Comparison of ENCODE assay signal across 4 fruit fly cellular contexts in genomic region chrX:7701282-7702078, dm6.
TF ChIP-seq lines count a peak whose summit lies in the region.

No protein-coding gene starts in this region.

- no peak for TF ChIP-seq CTCF in whole organism, embryonic (GFP tag; optimal IDR thresholded peaks at IDR 0.05; lab: Kevin White, UChicago)

TF ChIP-seq in whole organism, adult, 20 proteins besides CTCF, POLR2A, EP300 and RAD21:
- TF ChIP-seq CG1620 (GFP tag; optimal IDR thresholded peaks at IDR 0.05; lab: Kevin White, UChicago) (peak; percentile 20), Crg-1 (GFP tag; optimal IDR thresholded peaks at IDR 0.05; lab: Kevin White, UChicago) (no peak), tj (GFP tag; optimal IDR thresholded peaks at IDR 0.05; lab: Kevin White, UChicago) (peak; percentile 26), kay (GFP tag; lab: Kevin White, UChicago; ENCODE audit: borderline replicate concordance) (no peak), CG33017 (tag; optimal IDR thresholded peaks at IDR 0.05; lab: Kevin White, UChicago) (peak; percentile 43), CG7101 (tag; optimal IDR thresholded peaks at IDR 0.05; lab: Kevin White, UChicago) (peak; percentile 69), bab1 (GFP tag; optimal IDR thresholded peaks at IDR 0.05; lab: Kevin White, UChicago) (no peak), CG14711 (tag; optimal IDR thresholded peaks at IDR 0.05; lab: Kevin White, UChicago) (peak; percentile 40), pad (GFP tag; optimal IDR thresholded peaks at IDR 0.05; lab: Kevin White, UChicago) (peak; percentile 41), CG7045 (GFP tag; optimal IDR thresholded peaks at IDR 0.05; lab: Kevin White, UChicago) (no peak), cnc (optimal IDR thresholded peaks at IDR 0.05; lab: Kevin White, UChicago) (no peak), toe (GFP tag; optimal IDR thresholded peaks at IDR 0.05; lab: Kevin White, UChicago) (no peak), Mnt (GFP tag; optimal IDR thresholded peaks at IDR 0.05; lab: Kevin White, UChicago) (peak; percentile 15), Clk (GFP tag; optimal IDR thresholded peaks at IDR 0.05; lab: Kevin White, UChicago) (no peak), ovo (GFP tag; optimal IDR thresholded peaks at IDR 0.05; lab: Kevin White, UChicago) (peak; percentile 21), Hr96 (GFP tag; optimal IDR thresholded peaks at IDR 0.05; lab: Kevin White, UChicago) (no peak), CG5204 (GFP tag; optimal IDR thresholded peaks at IDR 0.05; lab: Kevin White, UChicago) (no peak), CG11617 (GFP tag; optimal IDR thresholded peaks at IDR 0.05; lab: Kevin White, UChicago) (peak; percentile 10), CG12768 (GFP tag; optimal IDR thresholded peaks at IDR 0.05; lab: Kevin White, UChicago) (peak; percentile 31), cic (GFP tag; optimal IDR thresholded peaks at IDR 0.05; lab: Kevin White, UChicago) (peak; percentile 16)

TF ChIP-seq in whole organism, embryonic, 481 proteins besides CTCF, POLR2A, EP300 and RAD21 (continues in another document):
- TF ChIP-seq fd64A (GFP tag; optimal IDR thresholded peaks at IDR 0.05; lab: Kevin White, UChicago), result no peak
- peak; percentile 92 for TF ChIP-seq CG10543 (GFP tag; optimal IDR thresholded peaks at IDR 0.05; lab: Kevin White, UChicago)
- TF ChIP-seq CG12744 (GFP tag; optimal IDR thresholded peaks at IDR 0.05; lab: Kevin White, UChicago), result no peak
- TF ChIP-seq Sox100B (GFP tag; optimal IDR thresholded peaks at IDR 0.05; lab: Kevin White, UChicago), result peak; percentile 74
- no peak for TF ChIP-seq CG42726 (GFP tag; IDR thresholded peaks at IDR 0.05; lab: Robert Waterston, UW; ENCODE audit: partially characterized antibody)
- TF ChIP-seq en (GFP tag; optimal IDR thresholded peaks at IDR 0.05; lab: Kevin White, UChicago), result peak; percentile 48
- TF ChIP-seq CG17568 (GFP tag; optimal IDR thresholded peaks at IDR 0.05; lab: Kevin White, UChicago), result peak; percentile 69
- no peak for TF ChIP-seq CG33213 (GFP tag; optimal IDR thresholded peaks at IDR 0.05; lab: Kevin White, UChicago)
- TF ChIP-seq CoRest (tag; optimal IDR thresholded peaks at IDR 0.05; lab: Kevin White, UChicago), result peak; percentile 83
- TF ChIP-seq sim (GFP tag; IDR thresholded peaks at IDR 0.05; lab: Robert Waterston, UW), result no peak
- TF ChIP-seq Fer3 (tag; optimal IDR thresholded peaks at IDR 0.05; lab: Kevin White, UChicago), result peak; percentile 87
- TF ChIP-seq seq (GFP tag; IDR thresholded peaks at IDR 0.05; lab: Robert Waterston, UW), result peak; percentile 57
- TF ChIP-seq mam (GFP tag; optimal IDR thresholded peaks at IDR 0.05; lab: Kevin White, UChicago), result peak; percentile 47
- no peak for TF ChIP-seq CG3726 (GFP tag; IDR thresholded peaks at IDR 0.05; lab: Robert Waterston, UW)
- TF ChIP-seq dm (GFP tag; optimal IDR thresholded peaks at IDR 0.05; lab: Kevin White, UChicago), result no peak
- peak; percentile 77 for TF ChIP-seq Ptx1 (GFP tag; IDR thresholded peaks at IDR 0.05; lab: Robert Waterston, UW)
- TF ChIP-seq rib (GFP tag; IDR thresholded peaks at IDR 0.05; lab: Robert Waterston, UW), result peak; percentile 28; the same call in 1 of the 2 replicates
- peak; percentile 44 for TF ChIP-seq Ravus (GFP tag; IDR thresholded peaks at IDR 0.05; lab: Robert Waterston, UW)
- TF ChIP-seq Vsx1 (GFP tag; optimal IDR thresholded peaks at IDR 0.05; lab: Kevin White, UChicago), result peak; percentile 39
- 0 out of 2 replicates have a peak, but pooled peaks have one; percentile 48 for TF ChIP-seq CG4730 (GFP tag; IDR thresholded peaks at IDR 0.05; lab: Robert Waterston, UW)
- peak; percentile 58 for TF ChIP-seq CG12769 (tag; optimal IDR thresholded peaks at IDR 0.05; lab: Kevin White, UChicago)
- TF ChIP-seq Dll (GFP tag; IDR thresholded peaks at IDR 0.05; lab: Robert Waterston, UW; ENCODE audit: partially characterized antibody), result no peak
- TF ChIP-seq CG4854 (GFP tag; optimal IDR thresholded peaks at IDR 0.05; lab: Kevin White, UChicago), result peak; percentile 38
- no peak for TF ChIP-seq toy (GFP tag; IDR thresholded peaks at IDR 0.05; lab: Robert Waterston, UW)

TF ChIP-seq in whole organism, prepupa, 60 proteins besides CTCF, POLR2A, EP300 and RAD21:
- peak; percentile 67 for TF ChIP-seq fkh (GFP tag; optimal IDR thresholded peaks at IDR 0.05; lab: Kevin White, UChicago)
- peak; percentile 7; the same call in 1 of the 2 replicates for TF ChIP-seq CG11294 (GFP tag; IDR thresholded peaks at IDR 0.05; lab: Robert Waterston, UW)
- TF ChIP-seq vri (GFP tag; optimal IDR thresholded peaks at IDR 0.05; lab: Kevin White, UChicago), result no peak
- peak; percentile 33; the same call in 1 of the 2 replicates for TF ChIP-seq CG15336 (GFP tag; IDR thresholded peaks at IDR 0.05; lab: Robert Waterston, UW)
- TF ChIP-seq Eip78C (GFP tag; lab: Kevin White, UChicago), result peak; percentile 36
- no peak for TF ChIP-seq achi (GFP tag; optimal IDR thresholded peaks at IDR 0.05; lab: Kevin White, UChicago)
- TF ChIP-seq fd59A (GFP tag; optimal IDR thresholded peaks at IDR 0.05; lab: Kevin White, UChicago), result no peak
- TF ChIP-seq CG6163 (GFP tag; IDR thresholded peaks at IDR 0.05; lab: Robert Waterston, UW), result peak; percentile 8; the same call in 1 of the 3 replicates
- no peak for TF ChIP-seq OdsH (GFP tag; optimal IDR thresholded peaks at IDR 0.05; lab: Kevin White, UChicago)
- peak; percentile 58 for TF ChIP-seq eg (GFP tag; IDR thresholded peaks at IDR 0.05; lab: Robert Waterston, UW)
- TF ChIP-seq CG6276 (GFP tag; optimal IDR thresholded peaks at IDR 0.05; lab: Kevin White, UChicago), result peak; percentile 72
- peak; percentile 17 for TF ChIP-seq pdm3 (GFP tag; optimal IDR thresholded peaks at IDR 0.05; lab: Kevin White, UChicago)
- TF ChIP-seq CG32006 (GFP tag; optimal IDR thresholded peaks at IDR 0.05; lab: Kevin White, UChicago), result peak; percentile 47
- peak in 1 of 2 experiments; percentile 26 for TF ChIP-seq salr (GFP tag; optimal IDR thresholded peaks at IDR 0.05; lab: Kevin White, UChicago)

TF ChIP-seq in whole organism, pupa, 21 proteins besides CTCF, POLR2A, EP300 and RAD21:
- TF ChIP-seq EcR (GFP tag; optimal IDR thresholded peaks at IDR 0.05; lab: Kevin White, UChicago), result no peak
- TF ChIP-seq CG32121 (GFP tag; IDR thresholded peaks at IDR 0.05; lab: Robert Waterston, UW), result no peak; the same call in 1 of the 2 replicates
- TF ChIP-seq fd96Ca (GFP tag; IDR thresholded peaks at IDR 0.05; lab: Robert Waterston, UW), result peak; percentile 39; the same call in 1 of the 3 replicates
- TF ChIP-seq CG13204 (GFP tag; optimal IDR thresholded peaks at IDR 0.05; lab: Kevin White, UChicago), result no peak
- TF ChIP-seq Snoo (tag; optimal IDR thresholded peaks at IDR 0.05; lab: Kevin White, UChicago), result no peak
- TF ChIP-seq rn (GFP tag; IDR thresholded peaks at IDR 0.05; lab: Robert Waterston, UW), result no peak
- TF ChIP-seq Pif1A (GFP tag; optimal IDR thresholded peaks at IDR 0.05; lab: Kevin White, UChicago), result no peak
- TF ChIP-seq CG12605 (GFP tag; IDR thresholded peaks at IDR 0.05; lab: Robert Waterston, UW), result peak; percentile 51
- no peak for TF ChIP-seq D1 (tag; optimal IDR thresholded peaks at IDR 0.05; lab: Kevin White, UChicago)
- no peak for TF ChIP-seq CG10348 (GFP tag; IDR thresholded peaks at IDR 0.05; lab: Robert Waterston, UW)
- TF ChIP-seq Pif1B (GFP tag; optimal IDR thresholded peaks at IDR 0.05; lab: Kevin White, UChicago), result no peak
- TF ChIP-seq Ets98B (GFP tag; IDR thresholded peaks at IDR 0.05; lab: Robert Waterston, UW), result peak; percentile 48; the same call in 1 of the 2 replicates
- TF ChIP-seq CG14655 (GFP tag; optimal IDR thresholded peaks at IDR 0.05; lab: Kevin White, UChicago), result peak; percentile 28
- TF ChIP-seq gl (tag; optimal IDR thresholded peaks at IDR 0.05; lab: Kevin White, UChicago), result no peak
- no peak for TF ChIP-seq CG17806 (tag; optimal IDR thresholded peaks at IDR 0.05; lab: Kevin White, UChicago)
- no peak for TF ChIP-seq CG9948 (tag; optimal IDR thresholded peaks at IDR 0.05; lab: Kevin White, UChicago)
- TF ChIP-seq CG8159 (tag; optimal IDR thresholded peaks at IDR 0.05; lab: Kevin White, UChicago), result no peak
- no peak for TF ChIP-seq CG34367 (tag; optimal IDR thresholded peaks at IDR 0.05; lab: Kevin White, UChicago)
- TF ChIP-seq CG8301 (tag; optimal IDR thresholded peaks at IDR 0.05; lab: Kevin White, UChicago), result peak; percentile 10
- TF ChIP-seq CG15710 (tag; optimal IDR thresholded peaks at IDR 0.05; lab: Kevin White, UChicago), result no peak
- peak; percentile 67 for TF ChIP-seq CG4496 (GFP tag; IDR thresholded peaks at IDR 0.05; lab: Robert Waterston, UW)
